Fruit fly (Drosophila melanogaster) whole organism, embryonic: ENCODE data around the gene CG13088.

Experiments used
- BtbVII ChIP-seq: fragments of 200-800 bp; sonication (Bioruptor generic); optimal IDR thresholded peaks from 3 replicates; lab custom pipeline; 2017; ENCODE audit warnings: missing biosample characterization, mild to moderate bottlenecking, missing genetic modification characterization
- CG10147 ChIP-seq: fragments of 200-800 bp; sonication (Bioruptor generic); optimal IDR thresholded peaks from 2 replicates; lab custom pipeline; 2019; ENCODE audit warnings: missing biosample characterization, mild to moderate bottlenecking, missing genetic modification characterization, moderate library complexity
- CG10209 ChIP-seq: fragments of 200-800 bp; sonication (Bioruptor generic); optimal IDR thresholded peaks from 3 replicates; lab custom pipeline; 2017; ENCODE audit warnings: missing biosample characterization, mild to moderate bottlenecking, missing genetic modification characterization, missing genetic modification reagents
- CG10321 ChIP-seq: fragments of 200-800 bp; sonication (Bioruptor generic); IDR thresholded peaks from 2 replicates; pipeline ENCODE4 v1.3.6; 2022; ENCODE audit warnings: missing biosample characterization, missing genetic modification characterization
- CG11696 ChIP-seq: fragments of 200-800 bp; sonication (Bioruptor generic); IDR thresholded peaks from 2 replicates; pipeline ENCODE4 v1.3.6; 2022; ENCODE audit warnings: missing biosample characterization, missing genetic modification characterization
- CG12299 ChIP-seq: fragments of 200-800 bp; sonication (Bioruptor generic); optimal IDR thresholded peaks from 2 replicates; lab custom pipeline; 2018; ENCODE audit warnings: missing biosample characterization, mild to moderate bottlenecking, missing genetic modification characterization
- CG15073 ChIP-seq: fragments of 200-800 bp; sonication (Bioruptor generic); optimal IDR thresholded peaks from 2 replicates; lab custom pipeline; 2016; ENCODE audit warnings: missing biosample characterization, missing genetic modification characterization
- CG16779 ChIP-seq: fragments of 200-800 bp; sonication (Bioruptor generic); IDR thresholded peaks from 2 replicates; pipeline ENCODE4 v1.3.6; 2022; ENCODE audit warnings: missing biosample characterization, missing genetic modification characterization
- CG17361 ChIP-seq: fragments of 200-800 bp; sonication (Bioruptor generic); IDR thresholded peaks from 3 replicates; pipeline ENCODE4 v1.3.6; 2022; ENCODE audit warnings: missing biosample characterization, missing genetic modification characterization
- CG18262 ChIP-seq: fragments of 200-800 bp; optimal IDR thresholded peaks from 3 replicates; lab custom pipeline; 2019; ENCODE audit warnings: missing biosample characterization, mild to moderate bottlenecking, missing genetic modification characterization, moderate library complexity
- CG18619 ChIP-seq: fragments of 200-800 bp; sonication (Bioruptor generic); optimal IDR thresholded peaks from 3 replicates; lab custom pipeline; 2017; ENCODE audit warnings: missing biosample characterization, mild to moderate bottlenecking, missing genetic modification characterization
- CG18764 ChIP-seq: fragments of 200-800 bp; sonication (Bioruptor generic); optimal IDR thresholded peaks from 3 replicates; lab custom pipeline; 2016; ENCODE audit warnings: missing biosample characterization, missing genetic modification characterization
- CG30020 ChIP-seq: fragments of 200-800 bp; optimal IDR thresholded peaks from 2 replicates; lab custom pipeline; 2019; ENCODE audit warnings: missing biosample characterization, mild to moderate bottlenecking, missing genetic modification characterization, moderate library complexity
- CG32767 ChIP-seq: fragments of 200-800 bp; sonication (Bioruptor generic); IDR thresholded peaks from 2 replicates; pipeline ENCODE4 v1.3.6; 2022; ENCODE audit warnings: missing biosample characterization, missing genetic modification characterization
- CG4854 ChIP-seq: fragments of 200-800 bp; sonication (Bioruptor generic); optimal IDR thresholded peaks from 2 replicates; lab custom pipeline; 2016; ENCODE audit warnings: missing biosample characterization, missing genetic modification characterization, inconsistent platforms
- CG5953 ChIP-seq: fragments of 200-800 bp; sonication (Bioruptor generic); IDR thresholded peaks from 2 replicates; pipeline ENCODE4 v1.3.6; 2022; ENCODE audit warnings: missing biosample characterization, missing genetic modification characterization
- CG6254 ChIP-seq: fragments of 200-800 bp; sonication (Bioruptor generic); optimal IDR thresholded peaks from 3 replicates; lab custom pipeline; 2017; ENCODE audit warnings: mild to moderate bottlenecking, missing biosample characterization, missing genetic modification reagents, missing genetic modification characterization
- CG6272 ChIP-seq: fragments of 200-800 bp; sonication (Bioruptor generic); IDR thresholded peaks from 2 replicates; pipeline ENCODE4 v1.3.6; 2022; ENCODE audit warnings: missing biosample characterization, missing genetic modification characterization
- CG6813 ChIP-seq: fragments of 200-800 bp; sonication (Bioruptor generic); optimal IDR thresholded peaks from 2 replicates; lab custom pipeline; 2017; ENCODE audit warnings: missing biosample characterization, missing genetic modification characterization, mild to moderate bottlenecking, moderate library complexity, missing genetic modification reagents
- CG6854 ChIP-seq: fragments of 200-800 bp; sonication (Bioruptor generic); optimal IDR thresholded peaks from 3 replicates; lab custom pipeline; 2017; ENCODE audit warnings: missing biosample characterization, mild to moderate bottlenecking, missing genetic modification characterization
- CG7556 ChIP-seq: fragments of 200-800 bp; sonication (Bioruptor generic); optimal IDR thresholded peaks from 2 replicates; lab custom pipeline; 2017; ENCODE audit warnings: missing biosample characterization, mild to moderate bottlenecking, missing genetic modification characterization
- CG8290 ChIP-seq, 3 experiments: fragments of 200-800 bp; sonication (Bioruptor generic); optimal IDR thresholded peaks; 2 replicates each; lab custom pipeline; 2016 to 2019; ENCODE audit warnings: missing biosample characterization in 3 of 3, missing genetic modification characterization in 3 of 3, mild to moderate bottlenecking in 2 of 3, moderate library complexity in 1 of 3
- CG8924 ChIP-seq: fragments of 200-800 bp; optimal IDR thresholded peaks from 3 replicates; lab custom pipeline; 2019; ENCODE audit warnings: missing biosample characterization, mild to moderate bottlenecking, missing genetic modification characterization, moderate library complexity
- CG9797 ChIP-seq: fragments of 200-800 bp; sonication (Bioruptor generic); optimal IDR thresholded peaks from 3 replicates; lab custom pipeline; 2018; ENCODE audit warnings: missing biosample characterization, mild to moderate bottlenecking, missing genetic modification characterization
- CTCF ChIP-seq: fragments of 200-800 bp; sonication (Bioruptor generic); optimal IDR thresholded peaks from 2 replicates; lab custom pipeline; 2017; ENCODE audit warnings: missing biosample characterization, mild to moderate bottlenecking, missing genetic modification characterization, moderate library complexity
- CkIIα-i1 ChIP-seq: fragments of 200-800 bp; sonication (Bioruptor generic); IDR thresholded peaks from 2 replicates; pipeline ENCODE4 v1.3.6; 2022; ENCODE audit warnings: missing biosample characterization, missing genetic modification characterization
- Dek ChIP-seq: fragments of 200-800 bp; sonication (Bioruptor generic); optimal IDR thresholded peaks from 3 replicates; lab custom pipeline; 2019; ENCODE audit warnings: missing biosample characterization, mild to moderate bottlenecking, missing genetic modification characterization, moderate library complexity
- HLH4C ChIP-seq: fragments of 200-800 bp; sonication (Bioruptor generic); IDR thresholded peaks from 3 replicates; pipeline ENCODE4 v1.3.6; 2022; ENCODE audit warnings: missing biosample characterization, missing genetic modification characterization; ENCODE audit not compliant: partially characterized antibody
- HmgD ChIP-seq: fragments of 200-800 bp; sonication (Bioruptor generic); optimal IDR thresholded peaks from 3 replicates; lab custom pipeline; 2016; ENCODE audit warnings: missing biosample characterization, missing genetic modification characterization
- Meics ChIP-seq: fragments of 200-800 bp; sonication (Bioruptor generic); optimal IDR thresholded peaks from 2 replicates; lab custom pipeline; 2017; ENCODE audit warnings: missing biosample characterization, mild to moderate bottlenecking, missing genetic modification characterization
- NFAT ChIP-seq: fragments of 200-800 bp; sonication (Bioruptor generic); IDR thresholded peaks from 2 replicates; pipeline ENCODE4 v1.3.6; 2022; ENCODE audit warnings: missing biosample characterization, missing genetic modification characterization
- Pdp1 ChIP-seq, 2 experiments: fragments of 200-800 bp; sonication (Bioruptor generic); optimal IDR thresholded peaks; 3 replicates each; lab custom pipeline; 2016; ENCODE audit warnings: missing biosample characterization in 2 of 2, missing genetic modification characterization in 2 of 2, mild to moderate bottlenecking in 1 of 2, moderate library complexity in 1 of 2
- aop ChIP-seq: fragments of 200-800 bp; sonication (Bioruptor generic); IDR thresholded peaks from 2 replicates; pipeline ENCODE4 v1.3.6; 2022; ENCODE audit warnings: missing biosample characterization, missing genetic modification characterization
- bigmax ChIP-seq: fragments of 200-800 bp; sonication (Bioruptor generic); optimal IDR thresholded peaks from 2 replicates; lab custom pipeline; 2018; ENCODE audit warnings: missing biosample characterization, mild to moderate bottlenecking, missing genetic modification characterization
- caup ChIP-seq: fragments of 200-800 bp; sonication (Bioruptor generic); optimal IDR thresholded peaks from 3 replicates; lab custom pipeline; 2017; ENCODE audit warnings: missing biosample characterization, mild to moderate bottlenecking, missing genetic modification characterization, moderate library complexity; ENCODE audit not compliant: severe bottlenecking
- esg ChIP-seq: fragments of 200-800 bp; sonication (Bioruptor generic); conservative IDR thresholded peaks from 2 replicates; pipeline ENCODE4 v1.3.6; 2022; ENCODE audit warnings: missing biosample characterization, missing genetic modification characterization
- fd64A ChIP-seq: fragments of 200-800 bp; sonication (Bioruptor generic); optimal IDR thresholded peaks from 3 replicates; lab custom pipeline; 2018; ENCODE audit warnings: missing biosample characterization, mild to moderate bottlenecking, missing genetic modification characterization
- gt ChIP-seq: fragments of 200-800 bp; sonication (Bioruptor generic); IDR thresholded peaks from 2 replicates; pipeline ENCODE4 v1.3.6; 2022; ENCODE audit warnings: missing biosample characterization, missing genetic modification characterization
- kay ChIP-seq: fragments of 200-800 bp; sonication (Bioruptor generic); optimal IDR thresholded peaks from 2 replicates; lab custom pipeline; 2016; ENCODE audit warnings: missing biosample characterization, missing genetic modification characterization
- lbe ChIP-seq: fragments of 200-800 bp; sonication (Bioruptor generic); optimal IDR thresholded peaks from 2 replicates; lab custom pipeline; 2016; ENCODE audit warnings: missing biosample characterization, mild to moderate bottlenecking, missing genetic modification characterization
- mld ChIP-seq: fragments of 200-800 bp; sonication (Bioruptor generic); IDR thresholded peaks from 3 replicates; pipeline ENCODE4 v1.3.6; 2022; ENCODE audit warnings: missing biosample characterization, missing genetic modification characterization; ENCODE audit not compliant: partially characterized antibody
- pzg ChIP-seq: fragments of 200-800 bp; sonication (Bioruptor generic); optimal IDR thresholded peaks from 3 replicates; lab custom pipeline; 2018; ENCODE audit warnings: missing biosample characterization, mild to moderate bottlenecking, missing genetic modification characterization, moderate library complexity
- scrt ChIP-seq: fragments of 200-800 bp; sonication (Bioruptor generic); optimal IDR thresholded peaks from 2 replicates; lab custom pipeline; 2018; ENCODE audit warnings: missing biosample characterization, mild to moderate bottlenecking, missing genetic modification characterization, moderate library complexity
- sd ChIP-seq: fragments of 200-800 bp; sonication (Bioruptor generic); optimal IDR thresholded peaks from 3 replicates; lab custom pipeline; 2018; ENCODE audit warnings: missing biosample characterization, mild to moderate bottlenecking, missing genetic modification characterization, moderate library complexity
- sqz ChIP-seq: fragments of 200-800 bp; sonication (Bioruptor generic); optimal IDR thresholded peaks from 3 replicates; lab custom pipeline; 2018; ENCODE audit warnings: missing biosample characterization, mild to moderate bottlenecking, missing genetic modification characterization
- wdn ChIP-seq: fragments of 200-800 bp; sonication (Bioruptor generic); IDR thresholded peaks from 2 replicates; pipeline ENCODE4 v1.3.6; 2022; ENCODE audit warnings: missing biosample characterization, missing genetic modification characterization
- zfh1 ChIP-seq: fragments of 200-800 bp; sonication (Bioruptor generic); IDR thresholded peaks from 3 replicates; pipeline ENCODE4 v1.3.6; 2022; ENCODE audit warnings: missing biosample characterization, missing genetic modification characterization

The CG13088 gene

DNA sequence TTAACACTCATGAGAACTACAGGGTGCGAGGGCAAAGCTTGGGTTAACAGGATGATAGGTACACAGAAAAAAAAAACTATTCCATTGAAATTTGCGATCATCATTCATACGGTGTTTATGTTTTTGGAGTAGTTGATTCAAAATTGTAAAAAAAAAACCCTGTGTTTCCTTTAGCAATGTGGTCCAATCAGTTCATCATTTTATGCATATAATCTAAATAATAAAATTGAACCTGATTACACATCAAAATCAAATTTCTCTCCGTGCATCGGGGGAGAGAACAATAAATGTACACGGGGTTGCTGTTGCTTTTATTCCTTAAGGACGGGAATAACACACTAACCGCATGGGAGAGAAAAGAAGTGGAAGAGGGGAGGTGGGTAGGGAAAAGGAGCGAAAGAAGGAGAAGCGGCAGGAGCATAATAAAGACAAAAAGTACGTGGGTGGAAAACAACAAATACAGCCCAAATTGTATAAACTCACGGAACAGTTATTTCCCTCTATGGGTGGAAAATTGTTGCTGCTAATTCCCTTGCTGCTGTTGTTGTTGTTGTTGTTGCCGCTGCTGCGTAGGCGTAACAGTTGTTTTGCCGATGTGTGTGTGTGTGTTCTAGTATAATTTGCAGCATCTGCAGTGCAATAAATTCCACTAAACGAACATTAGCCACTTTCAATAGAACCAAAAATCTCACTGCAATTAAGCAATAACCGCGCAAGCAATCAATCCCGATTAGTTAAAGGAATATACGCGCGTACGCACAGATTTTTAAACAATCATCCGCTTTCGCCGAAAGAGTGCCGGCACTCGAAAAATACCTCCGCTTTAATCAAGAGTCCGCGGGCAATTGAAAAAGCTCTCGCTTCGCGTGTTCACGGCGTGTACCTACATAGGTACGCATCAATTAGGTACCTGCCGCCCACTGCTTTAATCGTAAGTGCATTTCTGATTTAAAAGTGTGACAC lies 25.4 kb upstream of the CG13088 start, which contains the start of gene Agpat2 (continued):
- TF ChIP-seq CG15073 (GFP tag; lab: Kevin White, UChicago): peak; percentile 21
- TF ChIP-seq HLH4C: no peak
- TF ChIP-seq CG10209 (GFP tag; lab: Kevin White, UChicago): peak; percentile 83
- TF ChIP-seq CG30020 (tag; lab: Kevin White, UChicago): peak; percentile 27
- TF ChIP-seq aop (GFP tag; lab: Robert Waterston, UW): peak; percentile 58; the same call in 1 of the 2 replicates
- TF ChIP-seq kay (GFP tag; lab: Kevin White, UChicago): peak; percentile 62
- TF ChIP-seq pzg (GFP tag; lab: Kevin White, UChicago): no peak
- peak; percentile 45 for TF ChIP-seq CG6272
- no peak for TF ChIP-seq CkIIα-i1 (GFP tag; lab: Robert Waterston, UW)
- peak; percentile 82 for TF ChIP-seq BtbVII (GFP tag; lab: Kevin White, UChicago)
- peak; percentile 87 for TF ChIP-seq CG17361 (GFP tag; lab: Robert Waterston, UW)
- TF ChIP-seq CG18262 (tag; lab: Kevin White, UChicago): peak; percentile 88
- no peak for TF ChIP-seq gt (GFP tag; lab: Robert Waterston, UW)
- TF ChIP-seq CG6854 (GFP tag; lab: Kevin White, UChicago): peak; percentile 77
- TF ChIP-seq scrt (GFP tag; lab: Kevin White, UChicago): peak; percentile 72
- TF ChIP-seq CG9797: no peak
- TF ChIP-seq CG10147: peak; percentile 80
- TF ChIP-seq CG18764: peak; percentile 65
- TF ChIP-seq CG8290 (GFP tag; optimal IDR thresholded peaks at IDR 0.05; lab: Kevin White, UChicago): peak; percentile 59
- peak in 1 of 2 experiments; percentile 58 for TF ChIP-seq CG8290 (tag; optimal IDR thresholded peaks at IDR 0.05; lab: Kevin White, UChicago)
- TF ChIP-seq sd (tag; lab: Kevin White, UChicago): peak; percentile 47
- TF ChIP-seq Dek (tag; lab: Kevin White, UChicago): peak; percentile 78
- TF ChIP-seq mld (GFP tag; lab: Robert Waterston, UW): no peak
- TF ChIP-seq CG10321 (GFP tag; lab: Robert Waterston, UW): no peak
- TF ChIP-seq NFAT: 0 out of 2 replicates have a peak, but pooled peaks have one; percentile 26
- no peak for TF ChIP-seq bigmax
- TF ChIP-seq sqz (GFP tag; lab: Kevin White, UChicago): peak; percentile 64
- TF ChIP-seq CG12299 (tag; lab: Kevin White, UChicago): peak; percentile 81
- TF ChIP-seq CG6254 (GFP tag; lab: Kevin White, UChicago): peak; percentile 79
- TF ChIP-seq CG7556 (GFP tag; lab: Kevin White, UChicago): peak; percentile 90
- peak; percentile 53 for TF ChIP-seq lbe (GFP tag; lab: Kevin White, UChicago)
- TF ChIP-seq CG5953 (GFP tag; lab: Robert Waterston, UW): 0 out of 2 replicates have a peak, but pooled peaks have one; percentile 53
- TF ChIP-seq zfh1: peak; percentile 81
- TF ChIP-seq fd64A (GFP tag; lab: Kevin White, UChicago): peak; percentile 38
- no peak for TF ChIP-seq CG16779 (GFP tag; lab: Robert Waterston, UW)
- peak; percentile 20 for TF ChIP-seq HmgD (GFP tag; lab: Kevin White, UChicago)
- peak; percentile 85 for TF ChIP-seq Meics (GFP tag; lab: Kevin White, UChicago)
- peak; percentile 56 for TF ChIP-seq CG4854
- TF ChIP-seq esg (GFP tag; lab: Robert Waterston, UW): peak; percentile 68
- TF ChIP-seq CG11696 (GFP tag; lab: Robert Waterston, UW): peak; percentile 64
- peak; percentile 68 to 78 for TF ChIP-seq Pdp1 (GFP tag; optimal IDR thresholded peaks at IDR 0.05; lab: Kevin White, UChicago)
- peak; percentile 88 for TF ChIP-seq CG6813 (GFP tag; lab: Kevin White, UChicago)
- peak; percentile 15 for TF ChIP-seq CTCF
- peak; percentile 81 for TF ChIP-seq caup
- TF ChIP-seq CG18619 (GFP tag; lab: Kevin White, UChicago): peak; percentile 78
- TF ChIP-seq CG8924: peak; percentile 84
- peak; percentile 63; the same call in 1 of the 2 replicates for TF ChIP-seq CG32767
- TF ChIP-seq wdn (GFP tag; lab: Robert Waterston, UW): peak; percentile 39; the same call in 1 of the 2 replicates
